Worm (Caenorhabditis elegans) whole organism, L4 larva: ENCODE measurements around the gene dis-3.
A peak's percentile ranks its signal among the peaks of the same experiment; 100 is the strongest.

Experiments used
- T20F7.1 ChIP-seq: fragments of 200-800 bp; sonication (Bioruptor generic); optimal IDR thresholded peaks from 2 replicates; lab custom pipeline; 2018; ENCODE audit warnings: mild to moderate bottlenecking, missing genetic modification characterization, missing compliant biosample characterization
- ZK337.2 ChIP-seq: fragments of 200-800 bp; sonication (Bioruptor generic); IDR thresholded peaks from 2 replicates; pipeline ENCODE4 v1.3.6; 2022; ENCODE audit warnings: missing genetic modification reagents, missing genetic modification characterization, missing compliant biosample characterization
- ZK546.5 ChIP-seq, 2 experiments: sonication (generic microtip); optimal IDR thresholded peaks; 2 replicates each; lab custom pipeline; 2017; ENCODE audit warnings: missing biosample characterization in 2 of 2, missing genetic modification characterization in 2 of 2
- aha-1 ChIP-seq: fragments of 150-350 bp; peaks from one replicate; lab custom pipeline; 2014; ENCODE audit warnings: missing biosample characterization, missing genetic modification characterization
- ama-1 ChIP-seq: fragments of 150-350 bp; optimal IDR thresholded peaks from 2 replicates; lab custom pipeline; 2014; ENCODE audit warnings: inconsistent platforms, mixed read lengths
- attf-4 ChIP-seq: sonication (generic microtip); optimal IDR thresholded peaks from 3 replicates; lab custom pipeline; 2017; ENCODE audit warnings: missing biosample characterization, missing genetic modification characterization
- ceh-62 ChIP-seq: sonication (generic microtip); optimal IDR thresholded peaks from 2 replicates; lab custom pipeline; 2017; ENCODE audit warnings: missing biosample characterization, missing genetic modification characterization
- ces-1 ChIP-seq: fragments of 150-350 bp; sonication (generic microtip); optimal IDR thresholded peaks from 4 replicates; lab custom pipeline; 2014; ENCODE audit warnings: missing biosample characterization, missing genetic modification reagents, missing genetic modification characterization
- ctbp-1 ChIP-seq: fragments of 200-800 bp; sonication (Bioruptor generic); IDR thresholded peaks from 2 replicates; pipeline ENCODE4 v1.3.6; 2022; ENCODE audit warnings: missing genetic modification reagents, missing genetic modification characterization, missing compliant biosample characterization
- daf-16 ChIP-seq, 3 experiments: sonication (generic microtip); optimal IDR thresholded peaks; 2 replicates each; lab custom pipeline; 2016 to 2017; ENCODE audit warnings: missing genetic modification characterization in 3 of 3, missing genetic modification reagents in 3 of 3, mild to moderate bottlenecking in 2 of 3, missing compliant biosample characterization in 2 of 3, missing biosample characterization in 1 of 3, moderate library complexity in 1 of 3
- dmd-6 ChIP-seq: fragments of 200-800 bp; sonication (Bioruptor generic); IDR thresholded peaks from 2 replicates; pipeline ENCODE4 v1.3.6; 2022; ENCODE audit warnings: missing genetic modification reagents, missing genetic modification characterization, missing compliant biosample characterization
- dpl-1 ChIP-seq: fragments of 150-350 bp; optimal IDR thresholded peaks from 2 replicates; lab custom pipeline; 2014; ENCODE audit warnings: missing biosample characterization, missing genetic modification reagents, missing genetic modification characterization
- dve-1 ChIP-seq: sonication (generic microtip); optimal IDR thresholded peaks from 2 replicates; lab custom pipeline; 2017; ENCODE audit warnings: antibody characterized with exemption, mild to moderate bottlenecking, missing genetic modification characterization, missing compliant biosample characterization; ENCODE audit not compliant: insufficient read depth
- fkh-10 ChIP-seq: fragments of 150-350 bp; optimal IDR thresholded peaks from 2 replicates; lab custom pipeline; 2014; ENCODE audit warnings: missing biosample characterization, missing genetic modification reagents, missing genetic modification characterization
- hlh-11 ChIP-seq: fragments of 200-800 bp; sonication (Bioruptor generic); optimal IDR thresholded peaks from 2 replicates; lab custom pipeline; 2018; ENCODE audit warnings: mild to moderate bottlenecking, missing genetic modification characterization, missing compliant biosample characterization
- hlh-30 ChIP-seq: sonication (generic microtip); optimal IDR thresholded peaks from 2 replicates; lab custom pipeline; 2017; ENCODE audit warnings: antibody characterized with exemption, mild to moderate bottlenecking, missing genetic modification characterization, missing compliant biosample characterization; ENCODE audit not compliant: insufficient read depth
- hmg-1.1 ChIP-seq: fragments of 200-800 bp; sonication (Bioruptor generic); IDR thresholded peaks from 2 replicates; pipeline ENCODE4 v1.3.6; 2022; ENCODE audit warnings: missing genetic modification reagents, missing genetic modification characterization, missing compliant biosample characterization
- lin-13 ChIP-seq: fragments of 150-350 bp; optimal IDR thresholded peaks from 2 replicates; lab custom pipeline; 2014; ENCODE audit warnings: missing biosample characterization, missing genetic modification reagents, missing genetic modification characterization
- lin-29 ChIP-seq: fragments of 200-800 bp; sonication (Bioruptor generic); IDR thresholded peaks from 2 replicates; pipeline ENCODE4 v1.3.6; 2022; ENCODE audit warnings: missing genetic modification reagents, missing genetic modification characterization, missing compliant biosample characterization
- lin-38 ChIP-seq: fragments of 200-800 bp; sonication (Bioruptor generic); IDR thresholded peaks from 2 replicates; pipeline ENCODE4 v1.3.6; 2022; ENCODE audit warnings: missing genetic modification reagents, missing genetic modification characterization, missing compliant biosample characterization
- lsy-2 ChIP-seq, 2 experiments: fragments of 150-350 bp in 1 of 2; sonication (generic microtip) in 1 of 2; optimal IDR thresholded peaks; 2 replicates each; lab custom pipeline; 2014 to 2017; ENCODE audit warnings: missing biosample characterization in 2 of 2, missing genetic modification characterization in 2 of 2
- mdl-1 ChIP-seq, 2 experiments: fragments of 150-350 bp in 1 of 2; sonication (generic microtip) in 1 of 2; optimal IDR thresholded peaks; 2 replicates each; lab custom pipeline; 2014 to 2017; ENCODE audit warnings: missing biosample characterization in 2 of 2, missing genetic modification characterization in 2 of 2
- mep-1 ChIP-seq: fragments of 150-350 bp; sonication (generic microtip); optimal IDR thresholded peaks from 3 replicates; lab custom pipeline; 2014; ENCODE audit warnings: missing biosample characterization, missing genetic modification characterization
- mes-2 ChIP-seq: sonication (generic microtip); optimal IDR thresholded peaks from 2 replicates; lab custom pipeline; 2016; ENCODE audit warnings: missing genotype, mild to moderate bottlenecking, missing genetic modification characterization, missing compliant biosample characterization; ENCODE audit not compliant: poor library complexity, severe bottlenecking
- mxl-3 ChIP-seq: fragments of 200-800 bp; sonication (Bioruptor generic); optimal IDR thresholded peaks from 2 replicates; lab custom pipeline; 2018; ENCODE audit warnings: mild to moderate bottlenecking, missing genetic modification characterization, missing compliant biosample characterization
- nhr-28 ChIP-seq: fragments of 150-350 bp; optimal IDR thresholded peaks from 2 replicates; lab custom pipeline; 2014; ENCODE audit warnings: missing biosample characterization, missing genetic modification characterization
- nhr-42 ChIP-seq: fragments of 200-800 bp; sonication (Bioruptor generic); IDR thresholded peaks from 2 replicates; pipeline ENCODE4 v1.3.6; 2022; ENCODE audit warnings: missing genetic modification characterization, missing compliant biosample characterization
- nhr-6 ChIP-seq: fragments of 150-350 bp; optimal IDR thresholded peaks from 2 replicates; lab custom pipeline; 2014; ENCODE audit warnings: missing biosample characterization, missing genetic modification characterization
- nhr-77 ChIP-seq: fragments of 150-350 bp; optimal IDR thresholded peaks from 2 replicates; lab custom pipeline; 2014; ENCODE audit warnings: missing biosample characterization, missing genetic modification characterization
- rbr-2 ChIP-seq: sonication (generic microtip); optimal IDR thresholded peaks from 2 replicates; lab custom pipeline; 2016; ENCODE audit warnings: missing genotype, missing genetic modification characterization, missing compliant biosample characterization
- unc-130 ChIP-seq: sonication (generic microtip); optimal IDR thresholded peaks from 2 replicates; lab custom pipeline; 2016; ENCODE audit warnings: missing genetic modification reagents, missing genetic modification characterization, missing compliant biosample characterization
- unc-62 ChIP-seq, 3 experiments: fragments of 150-350 bp in 1 of 3; sonication (generic microtip); optimal IDR thresholded peaks in 2 of 3; peaks in 1 of 3; 1 replicate in 1 of 3; 2 replicates in 2 of 3; lab custom pipeline; 2014 to 2017; ENCODE audit warnings: missing biosample characterization in 3 of 3, missing genetic modification characterization in 3 of 3, missing genetic modification reagents in 3 of 3, missing genotype in 1 of 3

dis-3 gene

DNA sequence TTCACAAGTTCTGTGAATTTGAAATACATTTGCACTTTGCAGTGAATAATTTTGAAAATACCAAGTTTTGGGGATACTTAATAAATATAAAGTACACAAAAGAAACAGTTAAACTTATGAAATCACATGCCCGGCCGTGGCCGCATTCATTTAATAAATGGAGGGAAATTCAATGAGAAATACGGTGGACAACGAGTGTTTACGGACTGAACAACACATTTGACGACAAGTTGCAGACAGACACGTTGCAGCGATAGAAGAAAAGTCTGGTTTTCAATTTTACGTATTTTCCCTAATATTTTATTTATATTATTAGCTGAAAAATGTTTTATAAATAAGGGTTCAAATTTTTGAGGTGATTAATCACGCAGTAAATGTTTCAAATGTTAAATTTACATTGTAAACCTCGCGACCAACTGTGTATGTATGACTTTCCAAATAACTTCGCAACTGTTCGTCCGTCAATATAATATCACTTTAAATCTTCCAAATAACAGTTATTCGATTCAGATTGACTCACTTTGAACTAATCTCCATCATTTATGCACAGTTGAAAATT lies 54.5 kb downstream of the dis-3 start, which contains the start of gene copg-1:
TSS of gene copg-1 (plus strand) at position 509 of the 559 bp plus-strand sequence.
- TF ChIP-seq nhr-42 (no peak), hlh-30 (tag; lab: Kevin White, UChicago) (peak; percentile 80), mdl-1 (tag; optimal IDR thresholded peaks at IDR 0.05; lab: Kevin White, UChicago) (peak in 1 of 2 experiments; percentile 9), dve-1 (tag; lab: Kevin White, UChicago) (peak; percentile 39), nhr-6 (tag; lab: Kevin White, UChicago) (peak; percentile 28), nhr-77 (tag; lab: Kevin White, UChicago) (no peak), ZK546.5 (tag; optimal IDR thresholded peaks at IDR 0.05; lab: Kevin White, UChicago) (no peak), ceh-62 (tag; lab: Kevin White, UChicago) (no peak), hlh-11 (tag; lab: Kevin White, UChicago) (peak; percentile 24), mxl-3 (GFP tag; lab: Kevin White, UChicago) (peak; percentile 11), aha-1 (tag; lab: Kevin White, UChicago) (peak; percentile 74), dpl-1 (peak; percentile 55), mes-2 (tag; lab: Kevin White, UChicago) (peak; percentile 77), lin-38 (GFP tag; lab: Robert Waterston, UW) (peak; percentile 39; the same call in 1 of the 2 replicates), ctbp-1 (GFP tag; lab: Robert Waterston, UW) (0 out of 2 replicates have a peak, but pooled peaks have one; percentile 16), nhr-28 (tag; lab: Kevin White, UChicago) (peak; percentile 28), fkh-10 (peak; percentile 13), lin-13 (GFP tag; lab: Kevin White, UChicago) (peak; percentile 42), lin-29 (GFP tag; lab: Robert Waterston, UW) (no peak), T20F7.1 (GFP tag; lab: Kevin White, UChicago) (peak; percentile 52), ama-1 (no peak), daf-16 (GFP tag; optimal IDR thresholded peaks at IDR 0.05; lab: Kevin White, UChicago) (no peak), daf-16 (tag; optimal IDR thresholded peaks at IDR 0.05; lab: Kevin White, UChicago) (no peak), unc-130 (GFP tag; lab: Kevin White, UChicago) (no peak), rbr-2 (peak; percentile 19), lsy-2 (tag; optimal IDR thresholded peaks at IDR 0.05; lab: Kevin White, UChicago) (peak in 1 of 2 experiments; percentile 96), attf-4 (tag; lab: Kevin White, UChicago) (no peak), dmd-6 (GFP tag; lab: Robert Waterston, UW) (0 out of 2 replicates have a peak, but pooled peaks have one; percentile 7), mep-1 (tag; lab: Kevin White, UChicago) (peak; percentile 42), ces-1 (GFP tag; lab: Kevin White, UChicago) (peak; percentile 55), unc-62 (GFP tag; optimal IDR thresholded peaks at IDR 0.05 in 1 of 2; lab: Kevin White, UChicago) (no peak), unc-62 (tag; optimal IDR thresholded peaks at IDR 0.05; lab: Kevin White, UChicago) (no peak)

DNA sequence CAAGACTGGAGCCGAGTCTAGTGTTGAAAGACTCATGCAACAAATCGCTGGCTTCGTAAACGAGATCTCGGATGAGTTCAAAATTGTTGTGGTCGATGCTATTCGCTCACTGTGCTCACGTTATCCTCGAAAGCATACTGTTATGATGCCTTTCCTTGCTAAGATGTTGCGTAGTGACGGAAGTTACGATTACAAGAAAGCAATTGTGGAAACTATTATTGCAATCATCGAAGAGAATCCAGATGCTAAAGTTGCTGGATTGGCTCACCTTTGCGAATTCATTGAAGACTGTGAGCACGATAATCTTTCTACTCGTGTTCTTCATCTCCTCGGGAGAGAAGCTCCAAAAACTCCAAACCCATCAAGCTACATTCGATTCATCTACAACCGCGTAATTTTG lies 56.5 kb downstream of the dis-3 start:
- TF ChIP-seq hmg-1.1, result no peak
- TF ChIP-seq unc-62 (GFP tag; optimal IDR thresholded peaks at IDR 0.05 in 1 of 2; lab: Kevin White, UChicago), result peak in 1 of 2 experiments; percentile 95
- no peak for TF ChIP-seq unc-62 (tag; optimal IDR thresholded peaks at IDR 0.05; lab: Kevin White, UChicago)

DNA sequence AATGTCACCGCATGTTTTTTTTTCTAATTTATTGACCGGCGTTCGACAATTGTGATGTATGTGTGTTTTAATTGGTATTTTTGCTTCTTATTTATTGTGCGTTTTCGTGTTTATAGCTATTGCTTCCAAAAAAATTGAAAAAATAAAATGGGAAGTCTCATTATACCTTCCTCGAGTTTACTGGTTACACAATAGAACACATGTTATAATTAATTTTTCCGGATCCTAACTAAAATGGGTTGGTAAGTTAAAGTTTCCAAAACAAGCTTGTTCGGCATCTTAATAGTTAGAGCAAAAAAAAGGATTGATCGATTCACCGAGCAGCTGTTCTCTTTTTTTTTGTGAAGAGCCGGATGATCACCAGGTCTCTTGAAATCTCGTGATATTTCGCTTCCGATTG lies 58.5 kb downstream of the dis-3 start, which contains the start of gene ttr-54:
TSS of gene ttr-54 (plus strand) at position 301 of the 400 bp plus-strand sequence.
- TF ChIP-seq dpl-1, result no peak
- TF ChIP-seq ZK337.2 (GFP tag; lab: Robert Waterston, UW), result no peak
- peak; percentile 10 for TF ChIP-seq hlh-30 (tag; lab: Kevin White, UChicago)
